Worm (Caenorhabditis elegans) whole organism, L3 larva: ENCODE data around the gene ndx-9.

Experiments
- ZK546.5 ChIP-seq: sonication (generic microtip); optimal IDR thresholded peaks from 2 replicates; lab custom pipeline; 2017; ENCODE audit warnings: missing biosample characterization, missing genetic modification characterization
- aly-2 ChIP-seq: fragments of 150-350 bp; optimal IDR thresholded peaks from 2 replicates; lab custom pipeline; 2014; ENCODE audit warnings: missing biosample characterization, missing genetic modification characterization
- ama-1 ChIP-seq: fragments of 150-350 bp; optimal IDR thresholded peaks from 2 replicates; lab custom pipeline; 2018
- ceh-16 ChIP-seq: sonication (generic microtip); optimal IDR thresholded peaks from 2 replicates; lab custom pipeline; 2017; ENCODE audit warnings: missing biosample characterization, missing genetic modification characterization
- ceh-82 ChIP-seq: fragments of 150-350 bp; optimal IDR thresholded peaks from 2 replicates; lab custom pipeline; 2014; ENCODE audit warnings: missing biosample characterization, missing genetic modification characterization
- ceh-9 ChIP-seq: sonication (generic microtip); optimal IDR thresholded peaks from 2 replicates; lab custom pipeline; 2018; ENCODE audit warnings: missing biosample characterization, missing genetic modification characterization
- daf-12 ChIP-seq: fragments of 150-350 bp; optimal IDR thresholded peaks from 2 replicates; lab custom pipeline; 2014; ENCODE audit warnings: missing biosample characterization, missing genetic modification reagents, missing genetic modification characterization
- egl-27 ChIP-seq: sonication (generic microtip); optimal IDR thresholded peaks from 4 replicates; lab custom pipeline; 2017; ENCODE audit warnings: missing biosample characterization, missing genetic modification reagents, missing genetic modification characterization
- egl-5 ChIP-seq: fragments of 150-350 bp; optimal IDR thresholded peaks from 2 replicates; lab custom pipeline; 2017; ENCODE audit warnings: missing biosample characterization, missing genetic modification reagents, missing genetic modification characterization, inconsistent platforms
- elt-1 ChIP-seq: fragments of 150-350 bp; optimal IDR thresholded peaks from 2 replicates; lab custom pipeline; 2014; ENCODE audit warnings: missing biosample characterization, missing genetic modification characterization
- elt-2 ChIP-seq: sonication (generic microtip); optimal IDR thresholded peaks from 2 replicates; lab custom pipeline; 2016; ENCODE audit warnings: missing genetic modification reagents, mild to moderate bottlenecking, missing genetic modification characterization, missing compliant biosample characterization
- elt-3 ChIP-seq, 3 experiments: fragments of 150-350 bp in 1 of 3; sonication (generic microtip) in 2 of 3; optimal IDR thresholded peaks; 2 replicates in 2 of 3; 4 replicates in 1 of 3; lab custom pipeline; 2014 to 2017; ENCODE audit warnings: missing biosample characterization in 3 of 3, missing genetic modification characterization in 3 of 3
- eor-1 ChIP-seq, 2 experiments: fragments of 150-350 bp; optimal IDR thresholded peaks; 2 replicates each; lab custom pipeline; 2014 to 2018; ENCODE audit warnings: missing biosample characterization in 2 of 2, missing genetic modification characterization in 2 of 2
- fkh-10 ChIP-seq: sonication (generic microtip); optimal IDR thresholded peaks from 2 replicates; lab custom pipeline; 2017; ENCODE audit warnings: missing biosample characterization, missing genetic modification reagents, missing genetic modification characterization
- fkh-2 ChIP-seq: fragments of 150-350 bp; optimal IDR thresholded peaks from 2 replicates; lab custom pipeline; 2014; ENCODE audit warnings: missing biosample characterization, missing genetic modification reagents, missing genetic modification characterization
- lin-15B ChIP-seq: fragments of 150-350 bp; optimal IDR thresholded peaks from 2 replicates; lab custom pipeline; 2014; ENCODE audit warnings: missing biosample characterization, missing genetic modification characterization
- lin-39 ChIP-seq: fragments of 150-350 bp; optimal IDR thresholded peaks from 2 replicates; lab custom pipeline; 2018; ENCODE audit warnings: missing biosample characterization, missing genetic modification reagents, missing genetic modification characterization
- lsy-12 ChIP-seq: sonication (generic microtip); optimal IDR thresholded peaks from 2 replicates; lab custom pipeline; 2016; ENCODE audit warnings: mild to moderate bottlenecking, missing genetic modification characterization, missing compliant biosample characterization
- mdl-1 ChIP-seq: fragments of 150-350 bp; optimal IDR thresholded peaks from 2 replicates; lab custom pipeline; 2014; ENCODE audit warnings: missing biosample characterization, missing genetic modification characterization
- mml-1 ChIP-seq: fragments of 150-350 bp; sonication (generic microtip); optimal IDR thresholded peaks from 3 replicates; lab custom pipeline; 2014; ENCODE audit warnings: missing biosample characterization, missing genetic modification characterization
- nfya-1 ChIP-seq: sonication (generic microtip); optimal IDR thresholded peaks from 2 replicates; lab custom pipeline; 2017; ENCODE audit warnings: missing genetic modification characterization, mild to moderate bottlenecking, missing compliant biosample characterization, antibody characterized with exemption, moderate library complexity; ENCODE audit not compliant: insufficient read depth
- nhr-11 ChIP-seq: fragments of 150-350 bp; optimal IDR thresholded peaks from 2 replicates; lab custom pipeline; 2014; ENCODE audit warnings: missing biosample characterization, missing genetic modification characterization
- nhr-12 ChIP-seq: fragments of 150-350 bp; optimal IDR thresholded peaks from 2 replicates; lab custom pipeline; 2014; ENCODE audit warnings: missing biosample characterization, missing genetic modification characterization
- nhr-23 ChIP-seq: fragments of 150-350 bp; optimal IDR thresholded peaks from 2 replicates; lab custom pipeline; 2014; ENCODE audit warnings: missing biosample characterization, missing genetic modification reagents, missing genetic modification characterization
- nhr-237 ChIP-seq: fragments of 150-350 bp; optimal IDR thresholded peaks from 2 replicates; lab custom pipeline; 2014; ENCODE audit warnings: missing biosample characterization, missing genetic modification characterization
- nhr-25 ChIP-seq: sonication (generic microtip); optimal IDR thresholded peaks from 2 replicates; lab custom pipeline; 2017; ENCODE audit warnings: missing biosample characterization, missing genetic modification characterization
- nhr-28 ChIP-seq: fragments of 150-350 bp; optimal IDR thresholded peaks from 2 replicates; lab custom pipeline; 2014; ENCODE audit warnings: missing biosample characterization, missing genetic modification characterization
- nhr-43 ChIP-seq: sonication (generic microtip); optimal IDR thresholded peaks from 2 replicates; lab custom pipeline; 2016; ENCODE audit warnings: mild to moderate bottlenecking, missing genetic modification characterization, missing compliant biosample characterization; ENCODE audit not compliant: poor library complexity, severe bottlenecking
- nhr-76 ChIP-seq: fragments of 150-350 bp; sonication (generic microtip); optimal IDR thresholded peaks from 5 replicates; lab custom pipeline; 2014; ENCODE audit warnings: missing biosample characterization, missing genetic modification characterization
- pha-4 ChIP-seq: fragments of 150-350 bp; optimal IDR thresholded peaks from 2 replicates; lab custom pipeline; 2014; ENCODE audit warnings: missing biosample characterization, missing genetic modification reagents, missing genetic modification characterization
- pqm-1 ChIP-seq: fragments of 150-350 bp; optimal IDR thresholded peaks from 2 replicates; lab custom pipeline; 2017; ENCODE audit warnings: missing biosample characterization, missing genetic modification characterization, inconsistent platforms
- sea-2 ChIP-seq: fragments of 150-350 bp; sonication (generic microtip); optimal IDR thresholded peaks from 4 replicates; lab custom pipeline; 2014; ENCODE audit warnings: missing biosample characterization, missing genetic modification reagents, missing genetic modification characterization
- skn-1 ChIP-seq: fragments of 150-350 bp; optimal IDR thresholded peaks from 2 replicates; lab custom pipeline; 2014; ENCODE audit warnings: missing biosample characterization, missing genetic modification characterization
- tbx-2 ChIP-seq: sonication (generic microtip); optimal IDR thresholded peaks from 2 replicates; lab custom pipeline; 2016; ENCODE audit warnings: mild to moderate bottlenecking, missing genetic modification characterization, missing compliant biosample characterization
- unc-39 ChIP-seq: sonication (generic microtip); optimal IDR thresholded peaks from 4 replicates; lab custom pipeline; 2017; ENCODE audit warnings: missing biosample characterization, missing genetic modification characterization
- unc-62 ChIP-seq: fragments of 150-350 bp; sonication (generic microtip); optimal IDR thresholded peaks from 4 replicates; lab custom pipeline; 2014; ENCODE audit warnings: missing biosample characterization, missing genetic modification reagents, missing genetic modification characterization
- ztf-11 ChIP-seq: fragments of 150-350 bp; optimal IDR thresholded peaks from 2 replicates; lab custom pipeline; 2014; ENCODE audit warnings: missing biosample characterization, missing genetic modification characterization
- ztf-4 ChIP-seq: fragments of 150-350 bp; optimal IDR thresholded peaks from 2 replicates; lab custom pipeline; 2014; ENCODE audit warnings: missing biosample characterization, missing genetic modification characterization

Gene ndx-9

DNA sequence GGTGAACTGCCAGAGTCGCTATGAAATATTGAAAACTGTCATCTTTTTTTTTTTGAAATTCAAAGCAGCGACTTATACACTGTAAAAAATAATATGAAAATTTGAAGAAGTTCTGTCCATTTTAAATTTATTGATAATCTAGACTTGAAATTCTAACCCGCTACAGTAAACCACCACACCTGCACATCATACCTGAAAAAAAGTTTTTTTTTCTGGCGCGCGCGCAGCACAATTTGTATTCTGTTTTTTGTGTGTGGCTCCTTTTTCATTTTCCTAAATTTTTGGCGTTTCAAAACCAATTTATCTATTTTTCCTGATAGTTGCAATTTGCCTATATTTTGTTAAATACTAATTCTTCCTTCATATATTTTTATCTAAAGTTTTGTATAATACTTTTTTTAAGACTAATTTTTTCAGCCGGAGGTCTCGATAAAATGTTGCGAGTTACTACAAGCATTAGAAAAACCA, 26.2 kb downstream of the ndx-9 start, which contains the start of gene cyb-2.1:
cyb-2.1 (plus strand) TSS at position 418 of the 468 bp plus-strand sequence.
- TF ChIP-seq nhr-76 (tag; lab: Kevin White, UChicago) (no peak), elt-1 (no peak), nhr-11 (no peak), ZK546.5 (tag; lab: Kevin White, UChicago) (no peak), fkh-10 (GFP tag; lab: Kevin White, UChicago) (no peak), nhr-237 (tag; lab: Kevin White, UChicago) (no peak), fkh-2 (no peak), nhr-28 (tag; lab: Kevin White, UChicago) (no peak), lin-15B (no peak), unc-39 (tag; lab: Kevin White, UChicago) (no peak), ama-1 (lab: Kevin White, UChicago) (no peak), ceh-16 (no peak), nhr-43 (tag; lab: Kevin White, UChicago) (no peak), nhr-23 (tag; lab: Kevin White, UChicago) (no peak), nhr-25 (tag; lab: Kevin White, UChicago) (no peak), unc-62 (GFP tag; lab: Kevin White, UChicago) (no peak), lsy-12 (no peak), daf-12 (tag; lab: Kevin White, UChicago) (no peak)

DNA sequence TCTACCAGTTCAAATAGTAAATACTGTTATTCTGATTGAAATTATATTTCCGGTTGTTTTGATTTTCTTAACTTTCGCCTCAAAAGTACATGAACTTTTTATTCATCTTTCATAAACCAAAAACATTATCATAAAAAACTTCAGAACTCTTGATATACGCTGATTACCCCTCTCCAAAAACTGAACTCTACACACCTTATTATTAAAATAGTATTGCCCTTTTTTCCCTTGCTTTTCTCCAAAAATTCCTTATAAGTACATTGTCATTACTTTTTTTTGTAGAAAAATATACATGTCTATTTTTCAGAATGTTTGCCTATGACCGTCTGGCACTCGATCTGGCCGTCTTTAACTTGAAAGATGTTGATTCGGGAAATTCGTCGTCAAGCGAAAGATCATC, 30.1 kb downstream of the ndx-9 start, which contains the start of gene Y43E12A.2:
Y43E12A.2 (plus strand) TSS at position 301 of the 400 bp plus-strand sequence.
- TF ChIP-seq nhr-25 (tag; lab: Kevin White, UChicago) (no peak), pha-4 (peak; percentile 14)

DNA sequence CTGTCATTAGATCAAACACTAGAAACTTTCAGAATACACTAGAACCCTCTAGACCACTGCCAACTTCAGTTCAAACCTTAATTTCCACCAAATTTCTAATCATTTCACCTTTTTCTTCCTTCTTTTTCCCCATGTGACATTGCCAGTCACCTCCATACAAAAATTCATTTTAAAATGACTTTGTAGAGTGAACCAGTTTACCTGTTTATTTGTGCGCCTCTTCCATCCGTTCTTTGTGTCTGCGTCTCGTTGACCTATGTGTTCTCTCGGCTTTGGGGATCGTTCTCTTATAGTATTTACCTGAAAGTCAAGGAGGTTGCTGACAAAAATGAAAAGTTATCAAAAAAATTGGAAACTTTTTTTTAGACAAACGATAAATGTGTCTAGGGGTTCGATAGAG, 31.2 kb downstream of the ndx-9 start:
- no peak for TF ChIP-seq ztf-11 (tag; lab: Kevin White, UChicago)
- TF ChIP-seq elt-3 (tag; optimal IDR thresholded peaks at IDR 0.05; lab: Kevin White, UChicago): no peak
- no peak for TF ChIP-seq ZK546.5 (tag; lab: Kevin White, UChicago)
- no peak for TF ChIP-seq egl-27 (tag; lab: Kevin White, UChicago)
- TF ChIP-seq skn-1 (tag; lab: Kevin White, UChicago): no peak
- TF ChIP-seq sea-2 (GFP tag; lab: Kevin White, UChicago): no peak
- no peak for TF ChIP-seq ceh-16
- no peak for TF ChIP-seq mdl-1 (tag; lab: Kevin White, UChicago)
- TF ChIP-seq mml-1: no peak
- peak; percentile 6 for TF ChIP-seq nhr-25 (tag; lab: Kevin White, UChicago)
- no peak for TF ChIP-seq pqm-1 (tag; lab: Kevin White, UChicago)
- no peak for TF ChIP-seq fkh-2
- TF ChIP-seq pha-4: peak; percentile 38
- no peak for TF ChIP-seq unc-39 (tag; lab: Kevin White, UChicago)
- TF ChIP-seq ama-1 (lab: Kevin White, UChicago): no peak
- TF ChIP-seq ceh-82 (tag; lab: Kevin White, UChicago): no peak
- TF ChIP-seq egl-5: no peak
- no peak for TF ChIP-seq nhr-237 (tag; lab: Kevin White, UChicago)
- no peak for TF ChIP-seq tbx-2 (tag; lab: Kevin White, UChicago)
- TF ChIP-seq ztf-4 (tag; lab: Kevin White, UChicago): no peak
- no peak for TF ChIP-seq aly-2 (tag; lab: Kevin White, UChicago)
- TF ChIP-seq elt-2: peak; percentile 17
- TF ChIP-seq fkh-10 (GFP tag; lab: Kevin White, UChicago): no peak
- TF ChIP-seq ceh-9: no peak
- TF ChIP-seq nhr-76 (tag; lab: Kevin White, UChicago): no peak
- no peak for TF ChIP-seq daf-12 (tag; lab: Kevin White, UChicago)
- TF ChIP-seq, all 47 proteins: peak for 3

DNA sequence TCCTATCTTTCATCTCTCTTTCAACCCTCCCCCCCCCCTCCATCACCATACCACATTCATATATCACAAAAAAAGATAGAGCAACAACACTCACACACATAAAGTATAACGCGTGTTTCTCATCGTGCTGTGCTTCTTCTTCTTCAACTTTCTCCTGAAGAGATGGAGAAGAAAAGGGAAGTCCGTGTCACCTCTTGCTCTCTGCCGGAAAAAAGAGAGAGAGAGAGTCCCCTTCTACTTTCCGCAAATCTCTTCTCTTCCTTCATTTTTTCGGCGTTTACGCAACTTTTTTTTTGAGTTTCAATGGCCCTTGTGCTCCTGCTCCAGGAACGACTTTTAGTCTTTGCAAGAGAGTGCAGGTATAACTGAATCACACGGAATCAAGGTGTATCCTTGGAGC, 32.1 kb downstream of the ndx-9 start:
- TF ChIP-seq lin-39 (tag; lab: Kevin White, UChicago) (peak; percentile 34), tbx-2 (tag; lab: Kevin White, UChicago) (no peak), aly-2 (tag; lab: Kevin White, UChicago) (no peak), nfya-1 (peak; percentile 30), sea-2 (GFP tag; lab: Kevin White, UChicago) (no peak), fkh-10 (GFP tag; lab: Kevin White, UChicago) (peak; percentile 53), mml-1 (no peak), eor-1 (tag; optimal IDR thresholded peaks at IDR 0.05; lab: Kevin White, UChicago) (no peak), fkh-2 (no peak), nhr-12 (tag; lab: Kevin White, UChicago) (no peak), lsy-12 (no peak), egl-5 (peak; percentile 12)
